Worm (Caenorhabditis elegans): ENCODE measurements around the gene ZK938.1.

DNA sequence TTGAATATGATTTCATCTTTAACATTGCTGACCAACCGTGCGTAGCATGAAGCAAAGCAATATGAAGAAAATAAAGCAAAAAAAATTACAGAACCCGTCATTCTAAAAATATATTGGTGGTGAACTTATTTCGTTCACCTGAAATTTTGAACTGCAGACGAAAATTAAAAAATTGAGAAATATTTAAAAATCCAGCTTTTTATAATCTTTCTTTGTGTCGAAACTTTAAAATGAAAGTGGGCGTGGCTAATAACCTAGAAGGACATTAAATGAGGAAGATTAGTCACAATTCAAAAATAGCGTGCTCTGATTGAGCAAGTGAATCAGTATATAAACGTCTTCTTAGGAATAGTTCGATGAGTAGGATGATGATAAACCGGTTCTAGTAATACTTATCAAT lies 20.3 kb downstream of the ZK938.1 start, which contains the start of gene old-2:
- TF ChIP-seq sea-1 (GFP tag; conservative IDR thresholded peaks at IDR 0.05) (no peak), ama-1 (optimal IDR thresholded peaks at IDR 0.05) (no peak), tbx-37 (GFP tag; conservative IDR thresholded peaks at IDR 0.05) (no peak), ceh-13 (GFP tag; optimal IDR thresholded peaks at IDR 0.05) (no peak), tbx-11 (GFP tag; IDR thresholded peaks at IDR 0.05) (no peak), hnd-1 (tag; optimal IDR thresholded peaks at IDR 0.05) (no peak), ets-7 (tag; optimal IDR thresholded peaks at IDR 0.05) (no peak), hmg-4 (GFP tag; optimal IDR thresholded peaks at IDR 0.05) (no peak), pes-1 (GFP tag; IDR thresholded peaks at IDR 0.05) (no peak), ceh-36 (tag; optimal IDR thresholded peaks at IDR 0.05) (no peak), flt-1 (GFP tag; IDR thresholded peaks at IDR 0.05) (no peak)
